Fruit fly (Drosophila melanogaster): ENCODE results near the gene vsg.

Gene vsg

dm6 chr3L:9692892-9693551, 21.1 kb upstream of the vsg start:
- TF ChIP-seq CTCF (optimal IDR thresholded peaks at IDR 0.05): no peak
- TF ChIP-seq CG8478 (optimal IDR thresholded peaks at IDR 0.05): no peak

DNA sequence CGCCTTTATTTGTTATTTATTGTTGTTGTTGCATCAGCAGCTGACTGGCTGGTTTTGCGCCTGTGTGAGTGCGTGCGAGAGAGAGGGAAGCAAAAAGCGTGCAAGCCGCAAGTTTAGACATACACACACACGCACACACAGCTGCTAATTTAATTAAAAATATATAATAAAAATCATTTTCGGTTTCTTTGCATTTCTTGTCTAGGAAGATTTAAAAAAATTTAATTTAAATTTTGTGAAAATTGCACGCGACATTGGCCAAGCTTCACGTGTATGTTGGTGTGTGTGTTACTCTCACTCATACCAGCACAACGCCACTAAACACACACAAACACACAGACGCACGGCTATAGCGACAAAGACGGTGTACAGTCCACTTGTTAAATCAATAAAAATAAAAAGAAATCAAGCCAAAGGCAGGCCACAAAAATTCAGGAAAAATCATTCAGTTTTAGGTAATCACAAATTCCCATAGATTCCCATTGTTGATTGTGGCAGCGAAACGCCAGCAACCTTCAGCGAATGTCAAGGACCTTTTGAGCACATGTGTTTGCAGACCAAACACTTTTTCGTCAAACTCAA, 20.5 kb upstream of the vsg start:
- TF ChIP-seq CTCF (optimal IDR thresholded peaks at IDR 0.05) (no peak), CG8478 (optimal IDR thresholded peaks at IDR 0.05) (no peak)

dm6 chr3L:9694169-9694866, 19.8 kb upstream of the vsg start:
- TF ChIP-seq CG8478 (optimal IDR thresholded peaks at IDR 0.05): no peak
- TF ChIP-seq CTCF (optimal IDR thresholded peaks at IDR 0.05): no peak

DNA sequence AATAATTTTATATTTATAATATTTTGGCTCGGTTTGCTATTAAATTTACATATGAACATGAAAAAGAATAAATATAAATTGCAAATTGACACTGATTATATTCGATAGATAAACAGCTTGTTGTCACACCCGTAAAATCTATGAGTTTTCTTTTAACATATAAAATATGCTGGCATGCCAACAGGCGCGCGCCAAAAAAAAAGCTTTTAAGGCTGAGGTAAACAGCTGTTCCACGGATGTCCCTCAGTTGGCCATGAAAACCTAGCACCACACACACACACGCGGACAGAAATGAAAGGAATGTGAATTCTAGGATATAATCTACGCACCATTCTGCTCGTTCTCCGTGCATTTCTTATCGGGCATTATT, 19.3 kb upstream of the vsg start:
- no peak for TF ChIP-seq CG8478 (optimal IDR thresholded peaks at IDR 0.05)
- no peak for TF ChIP-seq CTCF (optimal IDR thresholded peaks at IDR 0.05)

- TF ChIP-seq CG8478 (optimal IDR thresholded peaks at IDR 0.05) (no peak), CTCF (optimal IDR thresholded peaks at IDR 0.05) (no peak)
These were observed 18.9 kb upstream of the vsg start for dm6 chr3L:9695242-9695641.

dm6 chr3L:9695647-9696046, 18.5 kb upstream of the vsg start:
- TF ChIP-seq CG8478 (optimal IDR thresholded peaks at IDR 0.05) (no peak), CTCF (optimal IDR thresholded peaks at IDR 0.05) (no peak)

DNA sequence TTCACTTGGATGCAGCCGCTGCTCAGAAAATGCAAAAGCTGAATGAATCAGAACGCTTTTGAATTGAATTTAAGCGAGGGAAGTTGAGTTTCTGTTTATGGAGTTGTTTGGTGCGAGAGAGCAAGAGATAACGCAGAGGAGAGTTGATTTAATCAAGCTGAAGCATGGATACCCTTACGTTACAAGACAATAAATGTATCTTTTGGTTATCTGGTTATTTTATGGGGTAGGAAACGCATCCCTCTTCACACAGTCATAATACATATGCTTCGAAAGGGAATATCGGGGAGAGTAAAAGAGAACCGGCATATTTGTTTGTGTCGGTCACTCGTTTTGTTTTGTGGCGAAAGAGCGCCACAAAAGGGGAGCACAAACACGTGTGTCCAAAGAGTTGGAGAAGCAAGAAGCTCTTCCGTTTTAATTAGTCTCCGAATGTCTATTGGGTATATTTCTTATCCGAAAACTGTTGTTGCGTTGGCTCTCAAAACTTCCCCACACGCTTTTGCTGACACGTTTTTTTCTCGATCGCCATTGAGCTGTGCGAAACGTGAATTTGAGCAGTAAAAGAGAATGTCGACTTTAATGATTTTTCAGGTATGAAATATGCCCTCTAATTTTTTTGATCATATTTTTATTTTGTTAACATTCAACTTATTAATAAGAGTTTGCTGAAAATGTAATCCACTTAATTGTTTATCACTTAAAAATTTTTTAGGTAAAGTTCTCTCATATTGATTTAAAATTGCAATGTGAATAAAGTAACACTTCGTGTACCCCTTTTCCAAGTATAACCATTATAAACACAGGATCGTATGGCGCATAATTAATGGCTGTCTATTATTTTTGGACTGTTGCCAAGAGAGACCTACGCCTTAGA, 17.2 kb upstream of the vsg start, which contains the start of gene Prps:
TSS of gene Prps (minus strand) at position 51 of the 877 bp plus-strand sequence.
- no peak for TF ChIP-seq CTCF (optimal IDR thresholded peaks at IDR 0.05)
- no peak for TF ChIP-seq CG8478 (optimal IDR thresholded peaks at IDR 0.05)

dm6 chr3L:9697527-9697883, 16.6 kb upstream of the vsg start:
- no peak for TF ChIP-seq CG8478 (optimal IDR thresholded peaks at IDR 0.05)
- TF ChIP-seq CTCF (optimal IDR thresholded peaks at IDR 0.05): no peak

DNA sequence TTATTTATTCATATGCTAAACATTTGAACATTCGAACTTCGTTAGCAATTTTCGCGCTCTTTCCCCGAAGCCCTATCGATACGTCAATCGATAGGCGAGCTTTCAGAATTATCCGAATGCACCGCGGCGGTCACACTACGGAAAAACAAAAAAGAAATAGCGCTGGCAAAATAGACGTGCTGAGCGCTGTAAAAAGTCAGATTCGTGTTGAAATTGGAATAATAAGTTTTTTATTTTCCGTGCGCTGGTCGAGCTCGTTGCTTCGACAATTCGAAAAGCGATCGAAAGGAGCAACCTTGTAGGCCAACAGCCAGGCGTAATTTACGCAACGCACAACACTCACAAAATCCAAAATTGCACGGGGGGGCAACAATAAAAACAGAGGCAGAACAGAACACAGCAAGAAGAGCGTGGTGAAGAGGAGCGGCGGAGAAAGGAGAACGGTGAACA, 15.9 kb upstream of the vsg start, which contains the start of gene Ubc4:
TSS of gene Ubc4 (plus strand) at position 144 of the 450 bp plus-strand sequence.
- TF ChIP-seq CTCF (optimal IDR thresholded peaks at IDR 0.05) (no peak), CG8478 (optimal IDR thresholded peaks at IDR 0.05) (no peak)

DNA sequence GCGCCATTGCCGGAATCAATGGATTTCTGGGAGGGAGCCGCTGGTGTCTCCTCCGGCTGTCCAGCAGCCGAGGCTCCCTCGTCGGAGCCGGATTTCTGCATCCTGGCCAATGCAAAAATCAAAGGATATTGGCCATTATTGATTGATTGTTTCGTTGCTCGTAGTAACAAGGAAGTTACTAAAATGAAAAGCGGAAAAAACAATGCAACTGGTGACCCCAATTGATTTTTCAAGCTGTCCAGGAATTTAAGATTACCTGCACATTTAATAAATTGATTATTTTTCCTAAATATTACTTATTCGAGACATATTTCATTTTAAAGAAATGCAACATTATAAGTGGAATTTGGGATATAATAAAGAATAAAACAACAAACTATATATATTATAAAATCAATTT, 10.6 kb upstream of the vsg start, which contains the start of gene CG6761:
TSS of gene CG6761 (minus strand) at position 101 of the 400 bp plus-strand sequence.
- TF ChIP-seq CTCF (optimal IDR thresholded peaks at IDR 0.05) (no peak), CG8478 (optimal IDR thresholded peaks at IDR 0.05) (no peak)

DNA sequence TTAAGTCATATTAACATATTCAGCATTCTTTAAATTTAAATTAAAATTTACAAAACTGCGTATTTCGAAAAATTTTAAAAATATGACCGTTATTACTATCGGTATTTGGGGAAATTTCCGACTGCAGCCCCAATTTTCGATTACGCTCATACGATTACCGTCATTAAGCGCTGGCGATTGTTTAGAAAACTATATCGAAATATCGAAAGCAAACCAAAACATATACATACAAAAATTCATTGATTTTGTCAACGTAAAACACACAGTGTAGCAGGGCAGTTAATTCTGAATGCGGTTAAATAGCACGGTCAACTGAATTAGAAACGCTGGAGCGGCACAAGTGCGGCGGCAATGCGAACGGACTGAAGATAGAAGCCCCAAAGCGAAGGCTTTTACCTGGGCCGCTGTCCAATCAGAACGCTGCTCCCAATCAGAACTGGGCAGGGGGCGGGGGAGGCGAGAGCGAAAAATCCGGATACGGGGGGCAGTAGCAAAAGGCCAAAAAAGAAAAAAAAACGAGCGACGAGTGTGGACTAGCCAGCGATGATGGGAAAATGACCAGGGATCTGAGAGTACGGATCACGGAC, 9.9 kb upstream of the vsg start, which contains the start of gene CG16711:
TSS of gene CG16711 (plus strand) at position 170 of the 587 bp plus-strand sequence.
- TF ChIP-seq CTCF (optimal IDR thresholded peaks at IDR 0.05): no peak
- no peak for TF ChIP-seq CG8478 (optimal IDR thresholded peaks at IDR 0.05)

dm6 chr3L:9705591-9705990, 8.5 kb upstream of the vsg start:
- TF ChIP-seq CG8478 (optimal IDR thresholded peaks at IDR 0.05) (no peak), CTCF (optimal IDR thresholded peaks at IDR 0.05) (no peak)

dm6 chr3L:9708797-9709196, 5.3 kb upstream of the vsg start:
- TF ChIP-seq CTCF (optimal IDR thresholded peaks at IDR 0.05) (no peak), CG8478 (optimal IDR thresholded peaks at IDR 0.05) (no peak)

DNA sequence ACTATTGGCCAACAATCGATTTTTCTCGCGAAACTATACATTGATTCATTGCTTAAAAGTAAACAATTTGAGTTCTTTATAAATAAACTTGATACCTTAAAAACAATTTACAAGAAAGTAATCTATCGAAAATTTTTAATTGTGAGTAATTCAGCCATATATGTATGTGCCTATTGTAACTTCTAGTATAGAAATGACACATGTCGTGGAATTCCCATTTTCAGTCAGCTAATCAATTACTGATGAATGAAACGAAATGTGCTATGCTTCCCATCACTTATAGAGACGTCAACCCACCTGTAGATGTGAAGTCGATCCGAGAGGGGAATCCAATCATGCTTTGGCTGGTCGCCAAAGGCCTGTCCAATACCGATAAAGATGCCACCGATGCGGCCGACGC, 2.9 kb upstream of the vsg start:
- TF ChIP-seq CG8478 (optimal IDR thresholded peaks at IDR 0.05): no peak
- TF ChIP-seq CTCF (optimal IDR thresholded peaks at IDR 0.05): no peak

All from S2 (cell line).